Fruit fly (Drosophila melanogaster) whole organism, embryonic: ENCODE measurements around the gene Prx5.

Experiments
- BtbVII ChIP-seq: fragments of 200-800 bp; sonication (Bioruptor generic); optimal IDR thresholded peaks from 3 replicates; lab custom pipeline; 2017; ENCODE audit warnings: missing biosample characterization, mild to moderate bottlenecking, missing genetic modification characterization
- CG10462 ChIP-seq: fragments of 200-800 bp; sonication (Bioruptor generic); optimal IDR thresholded peaks from 2 replicates; lab custom pipeline; 2016; ENCODE audit warnings: missing biosample characterization, missing genetic modification characterization
- CG10959 ChIP-seq: fragments of 200-800 bp; sonication (Bioruptor generic); IDR thresholded peaks from 2 replicates; pipeline ENCODE4 v1.3.6; 2022; ENCODE audit warnings: missing biosample characterization, missing genetic modification characterization
- CG12659 ChIP-seq: fragments of 200-800 bp; sonication (Bioruptor generic); optimal IDR thresholded peaks from 3 replicates; lab custom pipeline; 2017; ENCODE audit warnings: mild to moderate bottlenecking, missing biosample characterization, missing genetic modification reagents, missing genetic modification characterization
- CG13123 ChIP-seq: fragments of 200-800 bp; sonication (Bioruptor generic); optimal IDR thresholded peaks from 2 replicates; lab custom pipeline; 2016; ENCODE audit warnings: missing biosample characterization, missing genetic modification characterization
- CG13287 ChIP-seq: fragments of 200-800 bp; sonication (Bioruptor generic); IDR thresholded peaks from 2 replicates; pipeline ENCODE4 v1.3.6; 2022; ENCODE audit warnings: missing biosample characterization, missing genetic modification characterization; ENCODE audit not compliant: partially characterized antibody
- CG13296 ChIP-seq: fragments of 200-800 bp; sonication (Bioruptor generic); optimal IDR thresholded peaks from 3 replicates; lab custom pipeline; 2018; ENCODE audit warnings: missing biosample characterization, mild to moderate bottlenecking, missing genetic modification characterization
- CG15514 ChIP-seq: fragments of 200-800 bp; sonication (Bioruptor generic); optimal IDR thresholded peaks from 3 replicates; lab custom pipeline; 2017; ENCODE audit warnings: missing biosample characterization, missing genetic modification characterization, mild to moderate bottlenecking, moderate library complexity, missing genetic modification reagents
- CG18619 ChIP-seq: fragments of 200-800 bp; sonication (Bioruptor generic); optimal IDR thresholded peaks from 3 replicates; lab custom pipeline; 2017; ENCODE audit warnings: missing biosample characterization, mild to moderate bottlenecking, missing genetic modification characterization
- CG2678 ChIP-seq: fragments of 200-800 bp; sonication (Bioruptor generic); optimal IDR thresholded peaks from 3 replicates; lab custom pipeline; 2019; ENCODE audit warnings: missing biosample characterization, mild to moderate bottlenecking, missing genetic modification characterization, moderate library complexity
- CG7786 ChIP-seq: fragments of 200-800 bp; sonication (Bioruptor generic); optimal IDR thresholded peaks from 2 replicates; lab custom pipeline; 2016; ENCODE audit warnings: missing biosample characterization, missing genetic modification characterization
- CG9215 ChIP-seq: fragments of 200-800 bp; sonication (Bioruptor generic); IDR thresholded peaks from 2 replicates; pipeline ENCODE4 v1.3.6; 2022; ENCODE audit warnings: missing biosample characterization, missing genetic modification characterization
- CG9437 ChIP-seq: fragments of 200-800 bp; sonication (Bioruptor generic); optimal IDR thresholded peaks from 2 replicates; lab custom pipeline; 2018; ENCODE audit warnings: missing biosample characterization, mild to moderate bottlenecking, missing genetic modification characterization
- Camta ChIP-seq: fragments of 200-800 bp; sonication (Bioruptor generic); optimal IDR thresholded peaks from 2 replicates; lab custom pipeline; 2016; ENCODE audit warnings: missing biosample characterization, missing genetic modification characterization
- CoRest ChIP-seq: fragments of 200-800 bp; sonication (Bioruptor generic); optimal IDR thresholded peaks from 3 replicates; lab custom pipeline; 2018; ENCODE audit warnings: missing biosample characterization, mild to moderate bottlenecking, missing genetic modification characterization, moderate library complexity
- Dip3 ChIP-seq: fragments of 200-800 bp; sonication (Bioruptor generic); optimal IDR thresholded peaks from 3 replicates; lab custom pipeline; 2016; ENCODE audit warnings: missing biosample characterization, missing genetic modification characterization
- Doc3 ChIP-seq: fragments of 200-800 bp; sonication (Bioruptor generic); IDR thresholded peaks from 3 replicates; pipeline ENCODE4 v1.3.6; 2022; ENCODE audit warnings: missing biosample characterization, missing genetic modification characterization; ENCODE audit not compliant: partially characterized antibody
- Dref ChIP-seq: fragments of 200-800 bp; sonication (Bioruptor generic); IDR thresholded peaks from 2 replicates; pipeline ENCODE4 v1.3.6; 2022; ENCODE audit warnings: missing biosample characterization, missing genetic modification characterization
- E2f2 ChIP-seq: fragments of 200-800 bp; sonication (Bioruptor generic); IDR thresholded peaks from 2 replicates; pipeline ENCODE4 v1.3.6; 2022; ENCODE audit warnings: missing biosample characterization, missing genetic modification characterization
- HmgD ChIP-seq: fragments of 200-800 bp; sonication (Bioruptor generic); optimal IDR thresholded peaks from 3 replicates; lab custom pipeline; 2016; ENCODE audit warnings: missing biosample characterization, missing genetic modification characterization
- Jarid2 ChIP-seq: fragments of 200-800 bp; sonication (Bioruptor generic); optimal IDR thresholded peaks from 3 replicates; lab custom pipeline; 2017; ENCODE audit warnings: mild to moderate bottlenecking, missing biosample characterization, missing genetic modification reagents, missing genetic modification characterization
- Kr ChIP-seq: fragments of 200-800 bp; sonication (Bioruptor generic); optimal IDR thresholded peaks from 2 replicates; lab custom pipeline; 2017; ENCODE audit warnings: missing biosample characterization, mild to moderate bottlenecking, missing genetic modification characterization
- Max ChIP-seq: fragments of 200-800 bp; sonication (Bioruptor generic); optimal IDR thresholded peaks from 2 replicates; lab custom pipeline; 2016; ENCODE audit warnings: missing biosample characterization, mild to moderate bottlenecking, missing genetic modification characterization
- NFAT ChIP-seq: fragments of 200-800 bp; sonication (Bioruptor generic); IDR thresholded peaks from 2 replicates; pipeline ENCODE4 v1.3.6; 2022; ENCODE audit warnings: missing biosample characterization, missing genetic modification characterization
- Nf-YB ChIP-seq: fragments of 200-800 bp; sonication (Bioruptor generic); optimal IDR thresholded peaks from 3 replicates; lab custom pipeline; 2019; ENCODE audit warnings: missing biosample characterization, mild to moderate bottlenecking, missing genetic modification characterization, moderate library complexity
- Oli ChIP-seq: fragments of 200-800 bp; sonication (Bioruptor generic); optimal IDR thresholded peaks from 2 replicates; lab custom pipeline; 2018; ENCODE audit warnings: missing biosample characterization, mild to moderate bottlenecking, missing genetic modification characterization, moderate library complexity
- Sox102F ChIP-seq: fragments of 200-800 bp; sonication (Bioruptor generic); optimal IDR thresholded peaks from 2 replicates; lab custom pipeline; 2018; ENCODE audit warnings: missing biosample characterization, mild to moderate bottlenecking, missing genetic modification characterization, moderate library complexity
- Spps ChIP-seq: fragments of 200-800 bp; sonication (Bioruptor generic); optimal IDR thresholded peaks from 2 replicates; lab custom pipeline; 2018; ENCODE audit warnings: missing biosample characterization, mild to moderate bottlenecking, missing genetic modification characterization
- Taf1 ChIP-seq: fragments of 200-800 bp; sonication (Bioruptor generic); IDR thresholded peaks from 2 replicates; pipeline ENCODE4 v1.3.6; 2022; ENCODE audit warnings: missing biosample characterization, missing genetic modification characterization
- Usf ChIP-seq: fragments of 200-800 bp; sonication (Bioruptor generic); optimal IDR thresholded peaks from 2 replicates; lab custom pipeline; 2017; ENCODE audit warnings: missing genotype, missing biosample characterization, missing genetic modification characterization
- az2 ChIP-seq: fragments of 200-800 bp; sonication (Bioruptor generic); optimal IDR thresholded peaks from 3 replicates; lab custom pipeline; 2016; ENCODE audit warnings: missing biosample characterization, missing genetic modification characterization
- chif ChIP-seq, 2 experiments: fragments of 200-800 bp; sonication (Bioruptor generic); optimal IDR thresholded peaks; 3 replicates each; lab custom pipeline; 2016; ENCODE audit warnings: missing biosample characterization in 2 of 2, missing genetic modification characterization in 2 of 2
- croc ChIP-seq: fragments of 200-800 bp; sonication (Bioruptor generic); conservative IDR thresholded peaks from 3 replicates; pipeline ENCODE4 v1.3.6; 2022; ENCODE audit warnings: missing biosample characterization, missing genetic modification characterization
- gce ChIP-seq: fragments of 200-800 bp; sonication (Bioruptor generic); IDR thresholded peaks from 3 replicates; pipeline ENCODE4 v1.3.6; 2022; ENCODE audit warnings: missing biosample characterization, missing genetic modification characterization
- h ChIP-seq: fragments of >200 bp; optimal IDR thresholded peaks from 2 replicates; lab custom pipeline; 2017
- lab ChIP-seq: fragments of 200-800 bp; sonication (Bioruptor generic); optimal IDR thresholded peaks from 3 replicates; lab custom pipeline; 2017; ENCODE audit warnings: missing biosample characterization, missing genetic modification characterization, mild to moderate bottlenecking, moderate library complexity, missing genetic modification reagents
- lilli ChIP-seq: fragments of 200-800 bp; sonication (Bioruptor generic); optimal IDR thresholded peaks from 3 replicates; lab custom pipeline; 2016; ENCODE audit warnings: missing biosample characterization, missing genetic modification characterization
- nerfin-1 ChIP-seq: fragments of 200-800 bp; sonication (Bioruptor generic); optimal IDR thresholded peaks from 3 replicates; lab custom pipeline; 2019; ENCODE audit warnings: missing biosample characterization, mild to moderate bottlenecking, missing genetic modification characterization, moderate library complexity
- oc ChIP-seq: fragments of 200-800 bp; sonication (Bioruptor generic); optimal IDR thresholded peaks from 2 replicates; lab custom pipeline; 2018; ENCODE audit warnings: missing biosample characterization, mild to moderate bottlenecking, missing genetic modification characterization, moderate library complexity
- org-1 ChIP-seq: fragments of 200-800 bp; sonication (Bioruptor generic); optimal IDR thresholded peaks from 2 replicates; lab custom pipeline; 2017; ENCODE audit warnings: missing biosample characterization, missing genetic modification characterization
- otp ChIP-seq: fragments of 200-800 bp; sonication (Bioruptor generic); IDR thresholded peaks from 3 replicates; pipeline ENCODE4, ENCODE4 v1.3.6; 2022; ENCODE audit warnings: missing biosample characterization, missing genetic modification characterization
- pho ChIP-seq: fragments of 200-800 bp; sonication (Bioruptor generic); optimal IDR thresholded peaks from 2 replicates; lab custom pipeline; 2016; ENCODE audit warnings: missing biosample characterization, missing genetic modification characterization
- ranshi ChIP-seq: fragments of 200-800 bp; sonication (Bioruptor generic); IDR thresholded peaks from 2 replicates; pipeline ENCODE4 v1.3.6; 2022; ENCODE audit warnings: missing biosample characterization, missing genetic modification characterization
- rib ChIP-seq: fragments of 200-800 bp; sonication (Bioruptor generic); IDR thresholded peaks from 2 replicates; pipeline ENCODE4 v1.3.6; 2022; ENCODE audit warnings: missing biosample characterization, missing genetic modification characterization
- run ChIP-seq: fragments of 200-800 bp; sonication (Bioruptor generic); optimal IDR thresholded peaks from 3 replicates; lab custom pipeline; 2018; ENCODE audit warnings: missing biosample characterization, mild to moderate bottlenecking, missing genetic modification characterization
- trem ChIP-seq: fragments of 200-800 bp; optimal IDR thresholded peaks from 3 replicates; lab custom pipeline; 2019; ENCODE audit warnings: missing biosample characterization, mild to moderate bottlenecking, missing genetic modification characterization, moderate library complexity
- vfl ChIP-seq: fragments of 200-800 bp; sonication (Bioruptor generic); optimal IDR thresholded peaks from 2 replicates; lab custom pipeline; 2016; ENCODE audit warnings: missing biosample characterization, missing genetic modification characterization
- vnd ChIP-seq: fragments of 200-800 bp; sonication (Bioruptor generic); IDR thresholded peaks from 3 replicates; pipeline ENCODE4 v1.3.6; 2022; ENCODE audit warnings: missing biosample characterization, missing genetic modification characterization; ENCODE audit not compliant: partially characterized antibody
- wdn ChIP-seq: fragments of 200-800 bp; sonication (Bioruptor generic); IDR thresholded peaks from 2 replicates; pipeline ENCODE4 v1.3.6; 2022; ENCODE audit warnings: missing biosample characterization, missing genetic modification characterization
- zfh2 ChIP-seq: fragments of 200-800 bp; sonication (Bioruptor generic); optimal IDR thresholded peaks from 2 replicates; lab custom pipeline; 2016; ENCODE audit warnings: missing biosample characterization, missing genetic modification characterization

The Prx5 gene

DNA sequence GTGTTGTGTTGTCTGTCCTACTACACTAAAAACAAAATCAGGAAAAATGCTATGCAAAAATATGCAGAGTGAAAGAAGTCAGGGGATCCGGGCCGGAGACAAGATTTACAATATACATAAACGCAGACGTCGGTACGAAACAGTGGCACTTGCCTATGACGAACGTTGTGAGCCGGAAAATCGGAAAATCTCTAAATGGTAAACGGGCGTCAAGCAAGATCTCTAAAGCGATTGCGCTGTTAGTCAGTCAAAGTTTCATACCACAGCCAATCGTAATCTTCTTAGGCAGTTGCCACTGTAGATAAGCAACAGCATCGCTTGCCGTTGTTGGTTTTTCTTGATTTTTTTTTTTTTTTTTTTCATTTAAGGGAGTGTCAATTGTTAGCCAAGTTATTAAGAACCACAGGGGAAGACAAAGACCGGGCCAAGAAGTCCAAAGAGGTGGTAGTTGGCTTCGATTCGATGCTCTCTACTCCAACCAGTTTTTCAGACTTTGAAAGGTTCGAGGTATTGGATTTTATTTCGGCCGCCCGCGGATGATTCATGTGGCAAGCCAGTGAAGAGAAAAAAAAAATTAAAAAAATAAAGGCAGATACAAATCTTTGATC, 41.9 kb downstream of the Prx5 start (continued):
- TF ChIP-seq chif (GFP tag; optimal IDR thresholded peaks at IDR 0.05; lab: Kevin White, UChicago), result peak; percentile 75 to 83
- peak; percentile 78 for TF ChIP-seq Dip3 (GFP tag; lab: Kevin White, UChicago)
- TF ChIP-seq otp (GFP tag; lab: Robert Waterston, UW), result peak; percentile 89
- peak; percentile 57 for TF ChIP-seq HmgD (GFP tag; lab: Kevin White, UChicago)
- TF ChIP-seq vnd, result no peak
- TF ChIP-seq Taf1, result peak; percentile 86
- peak; percentile 91 for TF ChIP-seq gce
- TF ChIP-seq rib (GFP tag; lab: Robert Waterston, UW), result peak; percentile 88
- TF ChIP-seq nerfin-1 (tag; lab: Kevin White, UChicago), result no peak
- TF ChIP-seq Camta (GFP tag; lab: Kevin White, UChicago), result peak; percentile 80
- no peak for TF ChIP-seq Kr
- TF ChIP-seq Sox102F (GFP tag; lab: Kevin White, UChicago), result peak; percentile 73
- peak; percentile 29 for TF ChIP-seq trem (tag; lab: Kevin White, UChicago)
- TF ChIP-seq CG9215 (GFP tag; lab: Robert Waterston, UW), result peak; percentile 87
- peak; percentile 89 for TF ChIP-seq croc
- peak; percentile 71 for TF ChIP-seq oc (tag; lab: Kevin White, UChicago)
- no peak for TF ChIP-seq CG13287 (GFP tag; lab: Robert Waterston, UW)
- peak; percentile 76 for TF ChIP-seq lab (GFP tag; lab: Kevin White, UChicago)
- peak; percentile 72 for TF ChIP-seq CG13296 (GFP tag; lab: Kevin White, UChicago)
- no peak for TF ChIP-seq h (lab: Kevin White, UChicago)
- peak; percentile 52 for TF ChIP-seq Spps (tag; lab: Kevin White, UChicago)
- TF ChIP-seq Max (GFP tag; lab: Kevin White, UChicago), result no peak
- TF ChIP-seq Nf-YB, result peak; percentile 9
- TF ChIP-seq az2, result peak; percentile 71
- TF ChIP-seq wdn (GFP tag; lab: Robert Waterston, UW), result peak; percentile 76
- peak; percentile 53 for TF ChIP-seq CG18619
- TF ChIP-seq CoRest (tag; lab: Kevin White, UChicago), result peak; percentile 75
- TF ChIP-seq CG7786 (GFP tag; lab: Kevin White, UChicago), result peak; percentile 79
- TF ChIP-seq CG13123 (GFP tag; lab: Kevin White, UChicago), result peak; percentile 5
- TF ChIP-seq zfh2, result peak; percentile 84
- no peak for TF ChIP-seq Jarid2 (GFP tag; lab: Kevin White, UChicago)
- no peak for TF ChIP-seq run (tag; lab: Kevin White, UChicago)
- peak; percentile 92 for TF ChIP-seq NFAT (GFP tag; lab: Robert Waterston, UW)
- TF ChIP-seq Doc3 (GFP tag; lab: Robert Waterston, UW), result no peak
- peak; percentile 76 for TF ChIP-seq Usf (GFP tag; lab: Kevin White, UChicago)
- TF ChIP-seq CG9437 (GFP tag; lab: Kevin White, UChicago), result peak; percentile 37
- peak; percentile 53 for TF ChIP-seq pho
- TF ChIP-seq E2f2 (GFP tag; lab: Robert Waterston, UW), result peak; percentile 49; the same call in 1 of the 2 replicates
- TF ChIP-seq CG15514 (GFP tag; lab: Kevin White, UChicago), result peak; percentile 35
- peak; percentile 44 for TF ChIP-seq org-1
- TF ChIP-seq vfl, result no peak
- TF ChIP-seq Oli (tag; lab: Kevin White, UChicago), result peak; percentile 70
- TF ChIP-seq CG12659 (GFP tag; lab: Kevin White, UChicago), result peak; percentile 41
- TF ChIP-seq CG2678 (tag; lab: Kevin White, UChicago), result peak; percentile 83
- TF ChIP-seq Dref, result no peak
- TF ChIP-seq CG10959 (GFP tag; lab: Robert Waterston, UW), result peak; percentile 84
- peak; percentile 79 for TF ChIP-seq lilli
- TF ChIP-seq ranshi (GFP tag; lab: Robert Waterston, UW), result peak; percentile 92
- peak; percentile 14 for TF ChIP-seq BtbVII (GFP tag; lab: Kevin White, UChicago)
- TF ChIP-seq CG10462 (GFP tag; lab: Kevin White, UChicago), result peak; percentile 51
